Worm (Caenorhabditis elegans): ENCODE data around the gene fbxc-31.

- TF ChIP-seq ref-1 (GFP tag; conservative IDR thresholded peaks at IDR 0.05): no peak
- TF ChIP-seq klf-2 (GFP tag; conservative IDR thresholded peaks at IDR 0.05): no peak
- no peak for TF ChIP-seq tab-1 (GFP tag; IDR thresholded peaks at IDR 0.05)
- TF ChIP-seq flt-1 (GFP tag; IDR thresholded peaks at IDR 0.05): no peak
These were observed 8.5 kb downstream of the fbxc-31 start for ce11 chrII:920326-920725.
